Fruit fly (Drosophila melanogaster) whole organism: ENCODE measurements around the gene CG7017.

Experiments
- CG8478 ChIP-seq: fragments of >200 bp; optimal IDR thresholded peaks from 2 replicates; lab custom pipeline; 2018; ENCODE audit warnings: inconsistent platforms
- Dll ChIP-seq: fragments of >200 bp; optimal IDR thresholded peaks from 2 replicates; lab custom pipeline; 2017
- EcR ChIP-seq, 2 experiments: fragments of >200 bp; optimal IDR thresholded peaks; 2 replicates each; lab custom pipeline; 2017; ENCODE audit warnings: missing biosample characterization in 2 of 2, missing genetic modification characterization in 2 of 2, missing genetic modification reagents in 2 of 2
- pan ChIP-seq: fragments of >200 bp; optimal IDR thresholded peaks from 2 replicates; lab custom pipeline; 2017
- psq ChIP-seq: fragments of >200 bp; optimal IDR thresholded peaks from 2 replicates; lab custom pipeline; 2017
- usp ChIP-seq: fragments of >200 bp; optimal IDR thresholded peaks from 2 replicates; lab custom pipeline; 2017; ENCODE audit warnings: missing biosample characterization, missing genetic modification characterization, mixed read lengths

dm6 chr3L:20223398-20223951 lies 11.6 kb upstream of the CG7017 start, which contains the start of gene CG17147:
- no peak for TF ChIP-seq pan (lab: Kevin White, UChicago)
- TF ChIP-seq psq (lab: Kevin White, UChicago), result no peak
- TF ChIP-seq usp (GFP tag; lab: Kevin White, UChicago), result no peak
- TF ChIP-seq Dll (lab: Kevin White, UChicago), result no peak
- no peak for TF ChIP-seq EcR (GFP tag; optimal IDR thresholded peaks at IDR 0.05; lab: Kevin White, UChicago)
- no peak for TF ChIP-seq CG8478 (lab: Kevin White, UChicago)
